Worm (Caenorhabditis elegans) whole organism, mixed stage, embryonic: ENCODE results near the gene flh-2.

Experiments used
- M03D4.4 ChIP-seq: sonication (generic microtip); optimal IDR thresholded peaks from 2 replicates; lab custom pipeline; 2017; ENCODE audit warnings: mild to moderate bottlenecking, missing genetic modification characterization, missing compliant biosample characterization
- bed-3 ChIP-seq: fragments of 200-800 bp; sonication (Bioruptor generic); optimal IDR thresholded peaks from 3 replicates; lab custom pipeline; 2018; ENCODE audit warnings: mild to moderate bottlenecking, missing genetic modification characterization, moderate library complexity, missing compliant biosample characterization
- blmp-1 ChIP-seq: fragments of 150-350 bp; optimal IDR thresholded peaks from 2 replicates; lab custom pipeline; 2014; ENCODE audit warnings: missing biosample characterization, missing genetic modification characterization
- ceh-39 ChIP-seq: fragments of 150-350 bp; optimal IDR thresholded peaks from 2 replicates; lab custom pipeline; 2014; ENCODE audit warnings: missing biosample characterization, missing genetic modification characterization
- ceh-43 ChIP-seq: fragments of 200-800 bp; sonication (Bioruptor generic); optimal IDR thresholded peaks from 2 replicates; lab custom pipeline; 2018; ENCODE audit warnings: mild to moderate bottlenecking, missing genetic modification characterization, moderate library complexity, missing compliant biosample characterization
- ceh-83 ChIP-seq: fragments of 200-800 bp; sonication (Bioruptor generic); optimal IDR thresholded peaks from 2 replicates; lab custom pipeline; 2018; ENCODE audit warnings: mild to moderate bottlenecking, missing genetic modification characterization, missing compliant biosample characterization
- ces-1 ChIP-seq: fragments of 150-350 bp; optimal IDR thresholded peaks from 2 replicates; lab custom pipeline; 2014; ENCODE audit warnings: missing biosample characterization, missing genetic modification reagents, missing genetic modification characterization
- cnd-1 ChIP-seq: fragments of 200-800 bp; sonication (Bioruptor generic); optimal IDR thresholded peaks from 2 replicates; lab custom pipeline; 2018; ENCODE audit warnings: mild to moderate bottlenecking, missing genetic modification characterization, missing compliant biosample characterization
- drap-1 ChIP-seq: fragments of 200-800 bp; sonication (Bioruptor generic); optimal IDR thresholded peaks from 3 replicates; lab custom pipeline; 2018; ENCODE audit warnings: mild to moderate bottlenecking, missing genetic modification characterization, missing compliant biosample characterization
- elt-1 ChIP-seq: sonication (generic microtip); optimal IDR thresholded peaks from 2 replicates; lab custom pipeline; 2017; ENCODE audit warnings: missing genetic modification characterization, mild to moderate bottlenecking, missing compliant biosample characterization, antibody characterized with exemption, moderate library complexity, borderline replicate concordance; ENCODE audit not compliant: insufficient read depth
- elt-3 ChIP-seq: fragments of 150-350 bp; optimal IDR thresholded peaks from 2 replicates; lab custom pipeline; 2014; ENCODE audit warnings: missing biosample characterization, missing genetic modification characterization
- flh-1 ChIP-seq: fragments of 200-800 bp; sonication (Bioruptor generic); optimal IDR thresholded peaks from 2 replicates; lab custom pipeline; 2018; ENCODE audit warnings: mild to moderate bottlenecking, missing genetic modification characterization, moderate library complexity, missing compliant biosample characterization
- ham-2 ChIP-seq: fragments of 200-800 bp; sonication (Bioruptor generic); optimal IDR thresholded peaks from 2 replicates; lab custom pipeline; 2018; ENCODE audit warnings: mild to moderate bottlenecking, missing genetic modification characterization, missing compliant biosample characterization
- hlh-1 ChIP-seq: fragments of 150-350 bp; optimal IDR thresholded peaks from 2 replicates; lab custom pipeline; 2014; ENCODE audit warnings: missing biosample characterization, missing genetic modification reagents, missing genetic modification characterization
- lin-13 ChIP-seq: fragments of 150-350 bp; optimal IDR thresholded peaks from 2 replicates; lab custom pipeline; 2014; ENCODE audit warnings: missing biosample characterization, missing genetic modification characterization
- lin-32 ChIP-seq: fragments of 200-800 bp; sonication (Bioruptor generic); optimal IDR thresholded peaks from 2 replicates; lab custom pipeline; 2018; ENCODE audit warnings: mild to moderate bottlenecking, missing genetic modification characterization, missing compliant biosample characterization
- lsy-2 ChIP-seq: fragments of 150-350 bp; optimal IDR thresholded peaks from 2 replicates; lab custom pipeline; 2014; ENCODE audit warnings: missing biosample characterization, missing genetic modification characterization
- mab-5 ChIP-seq: fragments of 150-350 bp; optimal IDR thresholded peaks from 2 replicates; lab custom pipeline; 2014; ENCODE audit warnings: missing biosample characterization, missing genetic modification characterization
- mep-1 ChIP-seq: fragments of 150-350 bp; optimal IDR thresholded peaks from 2 replicates; lab custom pipeline; 2017; ENCODE audit warnings: missing biosample characterization, missing genetic modification reagents, missing genetic modification characterization, inconsistent platforms
- mls-2 ChIP-seq: sonication (generic microtip); optimal IDR thresholded peaks from 2 replicates; lab custom pipeline; 2016; ENCODE audit warnings: mild to moderate bottlenecking, missing genetic modification characterization, moderate library complexity, missing compliant biosample characterization
- nhr-2 ChIP-seq: fragments of 150-350 bp; optimal IDR thresholded peaks from 2 replicates; lab custom pipeline; 2014; ENCODE audit warnings: missing biosample characterization, missing genetic modification characterization
- nhr-237 ChIP-seq: fragments of 150-350 bp; optimal IDR thresholded peaks from 2 replicates; lab custom pipeline; 2014; ENCODE audit warnings: missing biosample characterization, missing genetic modification characterization
- nhr-28 ChIP-seq: fragments of 150-350 bp; optimal IDR thresholded peaks from 2 replicates; lab custom pipeline; 2014; ENCODE audit warnings: missing biosample characterization, missing genetic modification characterization
- pha-4 ChIP-seq: fragments of 150-350 bp; optimal IDR thresholded peaks from 2 replicates; lab custom pipeline; 2018; ENCODE audit warnings: missing biosample characterization, missing genetic modification reagents, missing genetic modification characterization
- sem-2 ChIP-seq: fragments of 200-800 bp; sonication (Bioruptor generic); optimal IDR thresholded peaks from 2 replicates; lab custom pipeline; 2018; ENCODE audit warnings: mild to moderate bottlenecking, missing genetic modification characterization, missing compliant biosample characterization
- snpc-4 ChIP-seq: fragments of 150-350 bp; optimal IDR thresholded peaks from 2 replicates; lab custom pipeline; 2014; ENCODE audit warnings: missing biosample characterization, missing genetic modification characterization
- sptf-1 ChIP-seq: sonication (generic microtip); optimal IDR thresholded peaks from 2 replicates; lab custom pipeline; 2017; ENCODE audit warnings: mild to moderate bottlenecking, missing genetic modification characterization, moderate library complexity, missing compliant biosample characterization
- tbx-8 ChIP-seq: fragments of 200-800 bp; sonication (Bioruptor generic); optimal IDR thresholded peaks from 2 replicates; lab custom pipeline; 2018; ENCODE audit warnings: mild to moderate bottlenecking, missing genetic modification characterization, moderate library complexity, missing compliant biosample characterization
- unc-120 ChIP-seq: sonication (generic microtip); optimal IDR thresholded peaks from 2 replicates; lab custom pipeline; 2017; ENCODE audit warnings: missing genetic modification characterization, missing compliant biosample characterization; ENCODE audit not compliant: poor library complexity, severe bottlenecking
- unc-62 ChIP-seq: fragments of 150-350 bp; optimal IDR thresholded peaks from 2 replicates; lab custom pipeline; 2014; ENCODE audit warnings: missing biosample characterization, missing genetic modification reagents, missing genetic modification characterization
- zip-8 ChIP-seq: fragments of 150-350 bp; optimal IDR thresholded peaks from 2 replicates; lab custom pipeline; 2014; ENCODE audit warnings: missing biosample characterization, missing genetic modification characterization
- ztf-11 ChIP-seq: fragments of 150-350 bp; optimal IDR thresholded peaks from 2 replicates; lab custom pipeline; 2014; ENCODE audit warnings: missing biosample characterization, missing genetic modification characterization

The flh-2 gene

DNA sequence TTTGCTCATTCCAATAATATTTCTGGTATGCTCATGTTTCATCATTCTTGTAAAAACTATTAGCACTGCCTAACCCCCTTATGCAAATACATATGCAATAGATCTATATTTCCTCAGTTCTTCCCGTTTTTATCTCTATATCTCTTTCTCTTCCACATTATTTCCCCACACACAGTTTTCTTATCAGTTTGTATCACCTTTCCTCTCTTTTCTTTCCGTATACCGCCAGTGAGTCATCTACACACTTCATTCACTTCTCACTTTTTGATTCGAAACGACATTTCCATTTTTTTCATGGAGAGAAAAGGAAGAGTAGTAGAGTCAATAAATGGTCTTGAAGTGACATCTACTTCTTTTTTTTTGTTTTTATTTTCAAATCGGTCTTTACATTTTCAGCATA, 45.6 kb upstream of the flh-2 start:
- TF ChIP-seq elt-1 (tag; lab: Kevin White, UChicago) = no peak
- TF ChIP-seq ces-1 = no peak
- no peak for TF ChIP-seq sem-2 (GFP tag; lab: Kevin White, UChicago)
- no peak for TF ChIP-seq pha-4 (tag; lab: Kevin White, UChicago)
- no peak for TF ChIP-seq hlh-1
- TF ChIP-seq sptf-1 (tag; lab: Kevin White, UChicago) = no peak
- TF ChIP-seq unc-120 (tag; lab: Kevin White, UChicago) = no peak
- TF ChIP-seq elt-3 (tag; lab: Kevin White, UChicago) = no peak
- TF ChIP-seq bed-3 (GFP tag; lab: Kevin White, UChicago) = no peak
- no peak for TF ChIP-seq blmp-1
- no peak for TF ChIP-seq cnd-1 (tag; lab: Kevin White, UChicago)
- TF ChIP-seq zip-8 (tag; lab: Kevin White, UChicago) = no peak
- TF ChIP-seq mls-2 (tag; lab: Kevin White, UChicago) = no peak
- TF ChIP-seq, all 35 proteins: peak for 0

DNA sequence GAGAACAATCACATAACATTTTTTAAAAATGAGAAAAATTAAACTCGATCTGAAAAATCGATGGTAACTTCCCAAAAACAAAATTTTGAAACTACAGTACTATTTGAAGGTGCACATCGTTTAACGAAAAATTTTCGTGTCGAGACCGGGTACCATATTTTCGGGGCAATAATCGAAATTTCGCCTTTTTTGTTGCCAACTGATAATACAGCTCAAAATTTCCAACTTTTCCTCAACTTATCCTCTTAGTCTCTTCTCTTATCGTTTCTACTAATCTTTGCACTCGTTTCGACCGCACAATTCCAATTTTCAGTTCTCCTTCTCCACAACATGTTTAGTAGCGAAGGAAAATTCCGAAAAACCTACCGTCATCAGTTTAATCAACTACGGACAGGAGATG, 45.0 kb upstream of the flh-2 start, which contains the start of gene rom-1:
Gene rom-1 (plus strand): TSS at position 301 of the 400 bp plus-strand sequence.
- TF ChIP-seq mab-5 (tag; lab: Kevin White, UChicago) = no peak
- no peak for TF ChIP-seq snpc-4
- no peak for TF ChIP-seq lin-13 (tag; lab: Kevin White, UChicago)
- no peak for TF ChIP-seq unc-62
- TF ChIP-seq pha-4 (tag; lab: Kevin White, UChicago) = no peak
- no peak for TF ChIP-seq nhr-28 (tag; lab: Kevin White, UChicago)

DNA sequence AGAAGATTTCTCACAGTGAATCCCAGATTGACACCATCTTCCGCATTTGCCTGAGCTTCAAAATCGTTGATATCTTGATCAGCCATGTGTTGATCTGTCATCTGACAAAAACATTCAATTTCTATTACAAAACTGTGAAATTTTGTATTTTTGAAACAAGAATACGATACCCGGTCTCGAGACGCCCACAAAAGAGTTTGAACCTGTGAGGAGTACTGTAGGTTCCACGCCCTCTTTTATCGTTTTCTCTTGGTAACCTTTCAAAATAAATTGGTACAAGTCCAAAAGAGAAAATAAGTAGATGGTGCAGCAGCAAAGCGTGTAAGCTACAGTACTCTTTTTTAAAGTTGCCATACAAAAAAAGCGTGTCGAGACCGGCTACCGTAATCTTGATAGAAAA, 42.0 kb upstream of the flh-2 start, which contains the start of gene F26F4.12:
Gene F26F4.12 (minus strand): TSS at position 101 of the 400 bp plus-strand sequence.
- TF ChIP-seq hlh-1 (no peak), ham-2 (GFP tag; lab: Kevin White, UChicago) (no peak), nhr-237 (tag; lab: Kevin White, UChicago) (no peak), M03D4.4 (tag; lab: Kevin White, UChicago) (no peak), mep-1 (tag; lab: Kevin White, UChicago) (no peak), ceh-83 (GFP tag; lab: Kevin White, UChicago) (no peak), lin-13 (tag; lab: Kevin White, UChicago) (no peak), drap-1 (GFP tag; lab: Kevin White, UChicago) (no peak), sptf-1 (tag; lab: Kevin White, UChicago) (no peak), ceh-39 (tag; lab: Kevin White, UChicago) (no peak), lin-32 (no peak), ztf-11 (tag; lab: Kevin White, UChicago) (no peak), bed-3 (GFP tag; lab: Kevin White, UChicago) (no peak), nhr-28 (tag; lab: Kevin White, UChicago) (no peak), mab-5 (tag; lab: Kevin White, UChicago) (no peak), blmp-1 (no peak), unc-120 (tag; lab: Kevin White, UChicago) (no peak), elt-3 (tag; lab: Kevin White, UChicago) (no peak)

DNA sequence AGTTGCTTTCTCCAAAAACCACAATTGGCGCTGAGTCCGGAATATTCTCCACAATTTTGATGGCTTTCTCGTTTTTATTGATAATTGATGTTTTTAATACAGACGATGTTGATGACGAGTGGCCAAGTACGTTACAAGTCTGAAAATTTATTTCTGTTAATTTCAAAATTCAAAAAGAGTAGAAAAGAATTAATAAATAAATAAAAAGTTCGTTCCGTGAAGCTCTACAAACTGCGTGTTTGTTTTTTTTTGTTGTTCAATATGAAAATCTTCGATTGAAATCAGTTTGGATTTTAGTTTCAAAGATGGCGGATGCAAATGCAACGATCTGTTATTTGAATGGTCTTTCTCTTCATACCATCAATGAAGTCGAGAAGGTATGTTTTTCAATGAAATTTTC, 41.0 kb upstream of the flh-2 start, which contains the start of gene F26F4.2:
Gene F26F4.2 (plus strand): TSS at position 301 of the 400 bp plus-strand sequence.
- TF ChIP-seq tbx-8 (GFP tag; lab: Kevin White, UChicago) (no peak), snpc-4 (no peak), drap-1 (GFP tag; lab: Kevin White, UChicago) (no peak), blmp-1 (no peak), unc-120 (tag; lab: Kevin White, UChicago) (no peak), nhr-237 (tag; lab: Kevin White, UChicago) (no peak), ceh-43 (GFP tag; lab: Kevin White, UChicago) (no peak), cnd-1 (tag; lab: Kevin White, UChicago) (no peak), nhr-2 (no peak), mep-1 (tag; lab: Kevin White, UChicago) (no peak), sem-2 (GFP tag; lab: Kevin White, UChicago) (no peak), lsy-2 (tag; lab: Kevin White, UChicago) (no peak), ztf-11 (tag; lab: Kevin White, UChicago) (no peak), flh-1 (GFP tag; lab: Kevin White, UChicago) (no peak), ces-1 (no peak), unc-62 (no peak), sptf-1 (tag; lab: Kevin White, UChicago) (no peak), bed-3 (GFP tag; lab: Kevin White, UChicago) (no peak)
